Worm (Caenorhabditis elegans) whole organism, midembryonic: ENCODE data around the gene C49H3.4.

Experiments
- T22C8.4 ChIP-seq: fragments of 200-800 bp; sonication (Bioruptor generic); IDR thresholded peaks from 2 replicates; pipeline ENCODE4 v1.3.6; 2022; ENCODE audit warnings: missing genetic modification characterization, missing compliant biosample characterization
- cog-1 ChIP-seq: sonication (generic microtip); optimal IDR thresholded peaks from 2 replicates; lab custom pipeline; 2016; ENCODE audit warnings: missing genetic modification characterization, missing compliant biosample characterization
- flt-1 ChIP-seq: fragments of 200-800 bp; sonication (Bioruptor generic); IDR thresholded peaks from 2 replicates; pipeline ENCODE4 v1.3.6; 2022; ENCODE audit warnings: missing genetic modification characterization, missing compliant biosample characterization
- klf-2 ChIP-seq: fragments of 200-800 bp; sonication (Bioruptor generic); conservative IDR thresholded peaks from 2 replicates; pipeline ENCODE4 v1.3.6; 2022; ENCODE audit warnings: missing genetic modification reagents, missing genetic modification characterization, missing compliant biosample characterization
- med-1 ChIP-seq: sonication (generic microtip); optimal IDR thresholded peaks from 2 replicates; lab custom pipeline; 2017; ENCODE audit warnings: missing genetic modification characterization, mild to moderate bottlenecking, missing compliant biosample characterization, antibody characterized with exemption, missing genetic modification reagents; ENCODE audit not compliant: insufficient read depth
- ref-1 ChIP-seq: fragments of 200-800 bp; sonication (Bioruptor generic); conservative IDR thresholded peaks from 2 replicates; pipeline ENCODE4 v1.3.6; 2022; ENCODE audit warnings: missing genetic modification reagents, missing genetic modification characterization, missing compliant biosample characterization
- ztf-23 ChIP-seq: fragments of 200-800 bp; sonication (Bioruptor generic); IDR thresholded peaks from 2 replicates; pipeline ENCODE4 v1.3.6; 2022; ENCODE audit warnings: missing genetic modification reagents, missing genetic modification characterization, missing compliant biosample characterization
- ztf-29 ChIP-seq: fragments of 200-800 bp; sonication (Bioruptor generic); IDR thresholded peaks from 2 replicates; pipeline ENCODE4 v1.3.6; 2022; ENCODE audit warnings: missing genetic modification reagents, missing genetic modification characterization, missing compliant biosample characterization

DNA sequence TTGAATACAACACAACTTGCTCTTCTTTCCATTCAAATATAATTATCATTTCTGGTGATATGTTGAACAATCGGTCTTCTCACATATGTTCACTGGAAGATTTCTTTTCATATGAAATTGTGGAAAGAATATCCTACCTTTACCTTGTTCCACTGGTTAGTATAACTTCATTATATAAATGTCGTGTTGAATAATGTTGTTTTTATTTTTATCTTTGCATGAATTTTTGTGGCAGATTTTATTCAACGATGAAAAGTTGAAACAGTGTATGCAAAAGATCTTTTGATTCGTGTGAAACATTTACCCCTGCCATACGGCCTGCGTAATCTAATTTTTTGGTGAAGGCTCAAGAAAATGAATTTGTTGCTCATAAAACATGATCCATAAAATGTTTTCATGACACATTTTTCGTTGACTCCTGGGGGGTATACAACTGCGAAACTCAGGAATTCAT is 46.8 kb downstream of the C49H3.4 start:
- TF ChIP-seq med-1 (GFP tag; lab: Kevin White, UChicago): no peak
- no peak for TF ChIP-seq flt-1 (GFP tag; lab: Robert Waterston, UW)
- no peak for TF ChIP-seq ztf-23 (GFP tag; lab: Robert Waterston, UW)
- TF ChIP-seq ref-1 (GFP tag; lab: Robert Waterston, UW): no peak
- no peak for TF ChIP-seq cog-1 (tag; lab: Kevin White, UChicago)
- TF ChIP-seq klf-2 (GFP tag; lab: Robert Waterston, UW): no peak
- TF ChIP-seq ztf-29: no peak
- TF ChIP-seq T22C8.4: no peak
